Worm (Caenorhabditis elegans) whole organism, L4 larva: ENCODE measurements around the gene moc-6.
"Not testable (repeated sequence)": the region's sequence is repeated elsewhere in the genome, so short reads cannot be mapped to it uniquely, and the experiment has no call there.

ENCODE experiments used
- D1046.2 ChIP-seq: fragments of 200-800 bp; sonication (Bioruptor generic); IDR thresholded peaks from 2 replicates; pipeline ENCODE4 v1.3.6; 2022; ENCODE audit warnings: missing genetic modification characterization, missing compliant biosample characterization
- F10B5.3 ChIP-seq: sonication (generic microtip); optimal IDR thresholded peaks from 2 replicates; lab custom pipeline; 2016; ENCODE audit warnings: mild to moderate bottlenecking, missing genetic modification characterization, missing compliant biosample characterization
- F37D6.2 ChIP-seq: sonication (generic microtip); optimal IDR thresholded peaks from 2 replicates; lab custom pipeline; 2016; ENCODE audit warnings: mild to moderate bottlenecking, missing genetic modification characterization, missing compliant biosample characterization
- F49E8.2 ChIP-seq: sonication (generic microtip); optimal IDR thresholded peaks from 2 replicates; lab custom pipeline; 2016; ENCODE audit warnings: missing compliant biosample characterization, mild to moderate bottlenecking, missing genetic modification characterization, borderline replicate concordance
- T20F7.1 ChIP-seq: fragments of 200-800 bp; sonication (Bioruptor generic); optimal IDR thresholded peaks from 2 replicates; lab custom pipeline; 2018; ENCODE audit warnings: mild to moderate bottlenecking, missing genetic modification characterization, missing compliant biosample characterization
- Y105C5A.15 ChIP-seq: fragments of 200-800 bp; sonication (Bioruptor generic); IDR thresholded peaks from 2 replicates; pipeline ENCODE4 v1.3.6; 2022; ENCODE audit warnings: missing genetic modification characterization, missing compliant biosample characterization
- aha-1 ChIP-seq: fragments of 150-350 bp; peaks from one replicate; lab custom pipeline; 2014; ENCODE audit warnings: missing biosample characterization, missing genetic modification characterization
- arid-1 ChIP-seq: fragments of 200-800 bp; sonication (Bioruptor generic); conservative IDR thresholded peaks from 2 replicates; pipeline ENCODE4 v1.3.6; 2022; ENCODE audit warnings: missing genetic modification reagents, missing genetic modification characterization, missing compliant biosample characterization
- ceh-20 ChIP-seq: fragments of 200-800 bp; sonication (Bioruptor generic); IDR thresholded peaks from 2 replicates; pipeline ENCODE4 v1.3.6; 2022; ENCODE audit warnings: missing genetic modification reagents, missing genetic modification characterization, missing compliant biosample characterization
- ceh-44 ChIP-seq: fragments of 200-800 bp; sonication (Bioruptor generic); IDR thresholded peaks from 2 replicates; pipeline ENCODE4 v1.3.6; 2022; ENCODE audit warnings: missing genetic modification reagents, missing genetic modification characterization, missing compliant biosample characterization
- ctbp-1 ChIP-seq: fragments of 200-800 bp; sonication (Bioruptor generic); IDR thresholded peaks from 2 replicates; pipeline ENCODE4 v1.3.6; 2022; ENCODE audit warnings: missing genetic modification reagents, missing genetic modification characterization, missing compliant biosample characterization
- daf-8 ChIP-seq: fragments of 200-800 bp; sonication (Bioruptor generic); IDR thresholded peaks from 2 replicates; pipeline ENCODE4 v1.3.6; 2022; ENCODE audit warnings: missing genetic modification characterization, missing compliant biosample characterization
- dmd-6 ChIP-seq: fragments of 200-800 bp; sonication (Bioruptor generic); IDR thresholded peaks from 2 replicates; pipeline ENCODE4 v1.3.6; 2022; ENCODE audit warnings: missing genetic modification reagents, missing genetic modification characterization, missing compliant biosample characterization
- dmd-9 ChIP-seq: fragments of 200-800 bp; sonication (Bioruptor generic); IDR thresholded peaks from 2 replicates; pipeline ENCODE4 v1.3.6; 2022; ENCODE audit warnings: missing genetic modification reagents, missing genetic modification characterization, missing compliant biosample characterization
- dpl-1 ChIP-seq: fragments of 150-350 bp; optimal IDR thresholded peaks from 2 replicates; lab custom pipeline; 2014; ENCODE audit warnings: missing biosample characterization, missing genetic modification reagents, missing genetic modification characterization
- gei-8 ChIP-seq: fragments of 200-800 bp; sonication (Bioruptor generic); optimal IDR thresholded peaks from 2 replicates; lab custom pipeline; 2018; ENCODE audit warnings: mild to moderate bottlenecking, missing genetic modification characterization, missing compliant biosample characterization
- hif-1 ChIP-seq, 2 experiments: sonication (generic microtip); optimal IDR thresholded peaks; 2 replicates each; lab custom pipeline; 2016 to 2017; ENCODE audit warnings: missing compliant biosample characterization in 2 of 2, missing genetic modification characterization in 2 of 2, missing genetic modification reagents in 2 of 2, missing genotype in 2 of 2, mild to moderate bottlenecking in 1 of 2
- hlh-30 ChIP-seq: sonication (generic microtip); optimal IDR thresholded peaks from 2 replicates; lab custom pipeline; 2017; ENCODE audit warnings: antibody characterized with exemption, mild to moderate bottlenecking, missing genetic modification characterization, missing compliant biosample characterization; ENCODE audit not compliant: insufficient read depth
- hmg-1.1 ChIP-seq: fragments of 200-800 bp; sonication (Bioruptor generic); IDR thresholded peaks from 2 replicates; pipeline ENCODE4 v1.3.6; 2022; ENCODE audit warnings: missing genetic modification reagents, missing genetic modification characterization, missing compliant biosample characterization
- lin-1 ChIP-seq: fragments of 200-800 bp; sonication (Bioruptor generic); IDR thresholded peaks from 2 replicates; pipeline ENCODE4 v1.3.6; 2022; ENCODE audit warnings: missing genetic modification reagents, missing genetic modification characterization, missing compliant biosample characterization
- lin-13 ChIP-seq: fragments of 150-350 bp; optimal IDR thresholded peaks from 2 replicates; lab custom pipeline; 2014; ENCODE audit warnings: missing biosample characterization, missing genetic modification reagents, missing genetic modification characterization
- lir-3 ChIP-seq: sonication (generic microtip); optimal IDR thresholded peaks from 2 replicates; lab custom pipeline; 2016; ENCODE audit warnings: mild to moderate bottlenecking, missing genetic modification characterization, missing compliant biosample characterization
- madf-5 ChIP-seq, 2 experiments: fragments of 200-800 bp; sonication (Bioruptor generic); IDR thresholded peaks; 2 replicates each; pipeline ENCODE4 v1.3.6; 2022; ENCODE audit warnings: missing compliant biosample characterization in 2 of 2, missing genetic modification characterization in 2 of 2
- mdl-1 ChIP-seq, 2 experiments: fragments of 150-350 bp in 1 of 2; sonication (generic microtip) in 1 of 2; optimal IDR thresholded peaks; 2 replicates each; lab custom pipeline; 2014 to 2017; ENCODE audit warnings: missing biosample characterization in 2 of 2, missing genetic modification characterization in 2 of 2
- mdt-29 ChIP-seq: fragments of 200-800 bp; sonication (Bioruptor generic); IDR thresholded peaks from 2 replicates; pipeline ENCODE4 v1.3.6; 2022; ENCODE audit warnings: missing genetic modification reagents, missing genetic modification characterization, missing compliant biosample characterization
- mep-1 ChIP-seq: fragments of 150-350 bp; sonication (generic microtip); optimal IDR thresholded peaks from 3 replicates; lab custom pipeline; 2014; ENCODE audit warnings: missing biosample characterization, missing genetic modification characterization
- mes-2 ChIP-seq: sonication (generic microtip); optimal IDR thresholded peaks from 2 replicates; lab custom pipeline; 2016; ENCODE audit warnings: missing genotype, mild to moderate bottlenecking, missing genetic modification characterization, missing compliant biosample characterization; ENCODE audit not compliant: poor library complexity, severe bottlenecking
- nhr-111 ChIP-seq: fragments of 200-800 bp; sonication (Bioruptor generic); optimal IDR thresholded peaks from 2 replicates; lab custom pipeline; 2018; ENCODE audit warnings: mild to moderate bottlenecking, missing genetic modification characterization, missing compliant biosample characterization
- nhr-6 ChIP-seq: fragments of 150-350 bp; optimal IDR thresholded peaks from 2 replicates; lab custom pipeline; 2014; ENCODE audit warnings: missing biosample characterization, missing genetic modification characterization
- pha-4 ChIP-seq, 2 experiments: fragments of 150-350 bp in 1 of 2; fragments of 200-800 bp in 1 of 2; sonication (Bioruptor generic) in 1 of 2; IDR thresholded peaks in 1 of 2; optimal IDR thresholded peaks in 1 of 2; 2 replicates each; pipeline versions ENCODE4 v1.3.6 to Lab custom; 2014 to 2022; ENCODE audit warnings: missing genetic modification characterization in 2 of 2, missing genetic modification reagents in 2 of 2, missing biosample characterization in 1 of 2, missing compliant biosample characterization in 1 of 2
- saeg-2 ChIP-seq: fragments of 200-800 bp; sonication (Bioruptor generic); IDR thresholded peaks from 2 replicates; pipeline ENCODE4 v1.3.6; 2022; ENCODE audit warnings: missing genetic modification reagents, missing genetic modification characterization, missing compliant biosample characterization
- sdz-12 ChIP-seq: fragments of 200-800 bp; sonication (Bioruptor generic); optimal IDR thresholded peaks from 2 replicates; lab custom pipeline; 2018; ENCODE audit warnings: mild to moderate bottlenecking, missing genetic modification characterization, missing compliant biosample characterization
- spr-3 ChIP-seq: fragments of 200-800 bp; sonication (Bioruptor generic); optimal IDR thresholded peaks from 2 replicates; lab custom pipeline; 2018; ENCODE audit warnings: mild to moderate bottlenecking, missing genetic modification characterization, missing compliant biosample characterization
- unc-62 ChIP-seq, 3 experiments: fragments of 150-350 bp in 1 of 3; sonication (generic microtip); optimal IDR thresholded peaks in 2 of 3; peaks in 1 of 3; 1 replicate in 1 of 3; 2 replicates in 2 of 3; lab custom pipeline; 2014 to 2017; ENCODE audit warnings: missing biosample characterization in 3 of 3, missing genetic modification characterization in 3 of 3, missing genetic modification reagents in 3 of 3, missing genotype in 1 of 3
- vab-7 ChIP-seq: fragments of 200-800 bp; sonication (Bioruptor generic); IDR thresholded peaks from 2 replicates; pipeline ENCODE4 v1.3.6; 2022; ENCODE audit warnings: missing genetic modification reagents, missing genetic modification characterization, missing compliant biosample characterization
- zfp-3 ChIP-seq: fragments of 200-800 bp; sonication (Bioruptor generic); conservative IDR thresholded peaks from 2 replicates; pipeline ENCODE4 v1.3.6; 2022; ENCODE audit warnings: missing genetic modification reagents, missing genetic modification characterization, missing compliant biosample characterization
- zip-11 ChIP-seq: fragments of 200-800 bp; sonication (Bioruptor generic); IDR thresholded peaks from 2 replicates; pipeline ENCODE4 v1.3.6; 2022; ENCODE audit warnings: missing genetic modification characterization, missing compliant biosample characterization
- zip-2 ChIP-seq: fragments of 150-350 bp; optimal IDR thresholded peaks from 2 replicates; lab custom pipeline; 2014; ENCODE audit warnings: missing biosample characterization, missing genetic modification characterization

The moc-6 gene

ce11 chrIII:5211137-5211648 is 15.4 kb downstream of the moc-6 start (continued):
- TF ChIP-seq hmg-1.1 (peak; percentile 81; the same call in 1 of the 2 replicates), hif-1 (tag; optimal IDR thresholded peaks at IDR 0.05; lab: Kevin White, UChicago) (peak; percentile 41 to 62), mdl-1 (tag; optimal IDR thresholded peaks at IDR 0.05; lab: Kevin White, UChicago) (peak in 1 of 2 experiments; percentile 40), mes-2 (tag; lab: Kevin White, UChicago) (peak; percentile 23), nhr-6 (tag; lab: Kevin White, UChicago) (peak; percentile 29), vab-7 (GFP tag; lab: Robert Waterston, UW) (peak; percentile 75), ctbp-1 (peak; percentile 84), nhr-111 (GFP tag; lab: Kevin White, UChicago) (peak; percentile 35), F37D6.2 (tag; lab: Kevin White, UChicago) (peak; percentile 57), gei-8 (peak; percentile 37), lin-13 (GFP tag; lab: Kevin White, UChicago) (peak; percentile 70), dmd-6 (GFP tag; lab: Robert Waterston, UW) (peak; percentile 74), arid-1 (GFP tag; lab: Robert Waterston, UW) (peak; percentile 82; the same call in 1 of the 2 replicates), madf-5 (GFP tag; IDR thresholded peaks at IDR 0.05; lab: Robert Waterston, UW) (peak in 1 of 2 experiments; percentile 26; a peak in 1 of 4 replicates), lin-1 (GFP tag; lab: Robert Waterston, UW) (peak; percentile 73), hlh-30 (tag; lab: Kevin White, UChicago) (peak; percentile 56), F49E8.2 (tag; lab: Kevin White, UChicago) (peak; percentile 55), dmd-9 (0 out of 2 replicates have a peak, but pooled peaks have one; percentile 8), zip-11 (0 out of 2 replicates have a peak, but pooled peaks have one; percentile 68), ceh-44 (peak; percentile 6; the same call in 1 of the 2 replicates), dpl-1 (GFP tag; lab: Kevin White, UChicago) (peak; percentile 41), ceh-20 (GFP tag; lab: Robert Waterston, UW) (peak; percentile 78; the same call in 1 of the 2 replicates), zip-2 (tag; lab: Kevin White, UChicago) (peak; percentile 52), lir-3 (tag; lab: Kevin White, UChicago) (peak; percentile 43), D1046.2 (GFP tag; lab: Robert Waterston, UW) (0 out of 2 replicates have a peak, but pooled peaks have one; percentile 49), Y105C5A.15 (GFP tag; lab: Robert Waterston, UW) (0 out of 2 replicates have a peak, but pooled peaks have one; percentile 36), spr-3 (GFP tag; lab: Kevin White, UChicago) (peak; percentile 76), zfp-3 (GFP tag; lab: Robert Waterston, UW) (peak; percentile 53; the same call in 1 of the 2 replicates), mdt-29 (GFP tag; lab: Robert Waterston, UW) (peak; percentile 76), saeg-2 (GFP tag; lab: Robert Waterston, UW) (0 out of 2 replicates have a peak, but pooled peaks have one; percentile 59), F10B5.3 (peak; percentile 67), pha-4 (GFP tag; IDR thresholded peaks at IDR 0.05; lab: Robert Waterston, UW) (peak; percentile 82), aha-1 (peak; percentile 14), mep-1 (tag; lab: Kevin White, UChicago) (peak; percentile 76), daf-8 (peak; percentile 88; the same call in 1 of the 2 replicates)
- not testable (repeated sequence) for TF ChIP-seq pha-4 (tag; optimal IDR thresholded peaks at IDR 0.05; lab: Kevin White, UChicago)

ce11 chrIII:5214162-5214561 is 18.4 kb downstream of the moc-6 start:
- TF ChIP-seq hif-1 (tag; optimal IDR thresholded peaks at IDR 0.05; lab: Kevin White, UChicago) = no peak
- no peak for TF ChIP-seq ctbp-1
- TF ChIP-seq sdz-12 = no peak
- TF ChIP-seq D1046.2 (GFP tag; lab: Robert Waterston, UW) = no peak
- TF ChIP-seq unc-62 (GFP tag; optimal IDR thresholded peaks at IDR 0.05 in 1 of 2; lab: Kevin White, UChicago) = peak in 1 of 2 experiments; percentile 90
- TF ChIP-seq unc-62 (tag; optimal IDR thresholded peaks at IDR 0.05; lab: Kevin White, UChicago) = no peak
- no peak for TF ChIP-seq T20F7.1
- TF ChIP-seq, all 104 proteins: peak for 1
